Worm (Caenorhabditis elegans): ENCODE data around the gene Y69A2AR.51.

Gene Y69A2AR.51

ce11 chrIV:2548766-2549165 lies 23.4 kb upstream of the Y69A2AR.51 start:
- no peak for TF ChIP-seq odd-2 (tag; optimal IDR thresholded peaks at IDR 0.05)
- no peak for TF ChIP-seq elt-4 (tag; optimal IDR thresholded peaks at IDR 0.05)
- peak; percentile 49 for TF ChIP-seq ceh-48 (tag; optimal IDR thresholded peaks at IDR 0.05)
- TF ChIP-seq tbx-7 (tag; optimal IDR thresholded peaks at IDR 0.05), result no peak

- TF ChIP-seq ceh-19 (GFP tag; optimal IDR thresholded peaks at IDR 0.05) (no peak), hlh-13 (GFP tag; optimal IDR thresholded peaks at IDR 0.05) (no peak), ceh-48 (tag; optimal IDR thresholded peaks at IDR 0.05) (peak; percentile 23)
Observed at ce11 chrIV:2549542-2549941, 22.7 kb upstream of the Y69A2AR.51 start.

ce11 chrIV:2551418-2551817 lies 20.8 kb upstream of the Y69A2AR.51 start, which contains the start of gene Y69A2AR.23:
TSS of gene Y69A2AR.23 (minus strand) at chrIV:2551684.
- TF ChIP-seq ceh-48 (tag; optimal IDR thresholded peaks at IDR 0.05) (peak; percentile 35), unc-86 (tag; optimal IDR thresholded peaks at IDR 0.05) (no peak), ttx-3 (tag; optimal IDR thresholded peaks at IDR 0.05) (no peak), sox-2 (GFP tag; IDR thresholded peaks at IDR 0.05) (no peak), ceh-6 (GFP tag; optimal IDR thresholded peaks at IDR 0.05) (no peak), eyg-1 (tag; optimal IDR thresholded peaks at IDR 0.05) (no peak)

- TF ChIP-seq pat-9 (tag; optimal IDR thresholded peaks at IDR 0.05) (no peak), syd-9 (tag; optimal IDR thresholded peaks at IDR 0.05) (no peak), pros-1 (tag; optimal IDR thresholded peaks at IDR 0.05) (no peak), nfya-1 (tag; optimal IDR thresholded peaks at IDR 0.05) (no peak), ceh-30 (tag; optimal IDR thresholded peaks at IDR 0.05) (no peak), ama-1 (optimal IDR thresholded peaks at IDR 0.05) (no peak), fkh-10 (GFP tag; optimal IDR thresholded peaks at IDR 0.05) (no peak), fax-1 (tag; optimal IDR thresholded peaks at IDR 0.05) (no peak), Y22D7AL.16 (tag; optimal IDR thresholded peaks at IDR 0.05) (no peak), sox-4 (tag; optimal IDR thresholded peaks at IDR 0.05) (no peak), elt-4 (tag; optimal IDR thresholded peaks at IDR 0.05) (no peak), nhr-232 (tag; optimal IDR thresholded peaks at IDR 0.05) (no peak), ceh-45 (GFP tag; IDR thresholded peaks at IDR 0.05) (no peak), ets-4 (tag; optimal IDR thresholded peaks at IDR 0.05) (no peak), npax-4 (tag; optimal IDR thresholded peaks at IDR 0.05) (no peak), dve-1 (tag; optimal IDR thresholded peaks at IDR 0.05) (no peak), hlh-6 (tag; optimal IDR thresholded peaks at IDR 0.05) (no peak), dmd-4 (tag; optimal IDR thresholded peaks at IDR 0.05; ENCODE audit: borderline replicate concordance) (no peak), elt-2 (tag; optimal IDR thresholded peaks at IDR 0.05) (no peak)
Observed at ce11 chrIV:2551838-2552237, 20.4 kb upstream of the Y69A2AR.51 start.

- no peak for TF ChIP-seq nhr-11 (tag; optimal IDR thresholded peaks at IDR 0.05)
- TF ChIP-seq rnt-1 (tag; optimal IDR thresholded peaks at IDR 0.05), result no peak
- no peak for TF ChIP-seq sox-4 (tag; optimal IDR thresholded peaks at IDR 0.05)
- TF ChIP-seq elt-2 (tag; optimal IDR thresholded peaks at IDR 0.05), result no peak
- TF ChIP-seq ceh-6 (GFP tag; optimal IDR thresholded peaks at IDR 0.05), result no peak
- no peak for TF ChIP-seq syd-9 (tag; optimal IDR thresholded peaks at IDR 0.05)
- no peak for TF ChIP-seq npax-4 (tag; optimal IDR thresholded peaks at IDR 0.05)
- no peak for TF ChIP-seq unc-55 (GFP tag; optimal IDR thresholded peaks at IDR 0.05)
- TF ChIP-seq tbx-7 (tag; optimal IDR thresholded peaks at IDR 0.05), result no peak
- TF ChIP-seq pax-1 (tag; optimal IDR thresholded peaks at IDR 0.05), result no peak
- no peak for TF ChIP-seq pros-1 (tag; optimal IDR thresholded peaks at IDR 0.05)
- no peak for TF ChIP-seq ceh-30 (tag; optimal IDR thresholded peaks at IDR 0.05)
- TF ChIP-seq hlh-8 (tag; optimal IDR thresholded peaks at IDR 0.05), result no peak
- TF ChIP-seq F13H6.1 (tag; optimal IDR thresholded peaks at IDR 0.05), result no peak
- TF ChIP-seq pag-3 (tag; optimal IDR thresholded peaks at IDR 0.05; ENCODE audit: borderline replicate concordance), result no peak
- TF ChIP-seq unc-3 (GFP tag; conservative IDR thresholded peaks at IDR 0.05), result no peak
- no peak for TF ChIP-seq unc-3 (tag; optimal IDR thresholded peaks at IDR 0.05)
- TF ChIP-seq ceh-48 (tag; optimal IDR thresholded peaks at IDR 0.05), result no peak
Observed at ce11 chrIV:2552276-2552675, 19.9 kb upstream of the Y69A2AR.51 start.

All from whole organism, late embryonic.